Fruit fly (Drosophila melanogaster) S2 (cell line): ENCODE measurements around the gene tal-AA.

Experiments used
- CG8478 ChIP-seq: fragments of >200 bp; optimal IDR thresholded peaks from 2 replicates; lab custom pipeline; 2018
- CTCF ChIP-seq, 2 experiments: fragments of >200 bp; optimal IDR thresholded peaks; 2 replicates each; lab custom pipeline; 2018

tal-AA gene

DNA sequence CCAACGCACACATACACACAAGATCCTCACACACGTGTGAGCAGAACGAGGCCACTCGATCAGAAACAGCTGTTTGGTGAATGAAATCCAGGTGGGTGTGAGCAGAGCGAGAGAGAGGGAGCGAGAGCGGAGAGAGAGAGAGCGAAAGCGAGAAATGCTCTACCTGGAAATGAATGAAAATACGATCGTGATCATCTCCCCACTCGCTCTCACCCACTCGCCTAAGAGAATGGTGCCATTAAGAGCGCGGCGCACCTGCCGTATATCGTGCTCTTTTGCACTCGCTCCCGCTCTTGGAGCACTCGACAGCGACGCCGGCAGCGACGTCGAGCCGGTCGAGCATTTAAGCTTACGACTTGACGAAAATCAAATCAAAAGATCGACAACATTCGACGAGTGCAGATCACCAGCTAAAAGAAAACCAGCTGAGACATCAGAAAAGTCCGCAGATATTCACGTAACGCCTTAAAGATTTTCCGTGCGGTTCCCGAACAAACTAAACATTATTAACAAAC is at the start of gene tal-AA, which contains the start of the genes tal-1A, tal-2A and tal-3A:
Gene tal-AA (plus strand): TSS at position 374 of the 515 bp plus-strand sequence.
Gene tal-1A (plus strand): TSS at position 374 of the 515 bp plus-strand sequence.
Gene tal-2A (plus strand): TSS at position 374 of the 515 bp plus-strand sequence.
Gene tal-3A (plus strand): TSS at position 374 of the 515 bp plus-strand sequence.
- TF ChIP-seq CG8478 (lab: Kevin White, UChicago) (no peak), CTCF (optimal IDR thresholded peaks at IDR 0.05; lab: Kevin White, UChicago) (no peak)

DNA sequence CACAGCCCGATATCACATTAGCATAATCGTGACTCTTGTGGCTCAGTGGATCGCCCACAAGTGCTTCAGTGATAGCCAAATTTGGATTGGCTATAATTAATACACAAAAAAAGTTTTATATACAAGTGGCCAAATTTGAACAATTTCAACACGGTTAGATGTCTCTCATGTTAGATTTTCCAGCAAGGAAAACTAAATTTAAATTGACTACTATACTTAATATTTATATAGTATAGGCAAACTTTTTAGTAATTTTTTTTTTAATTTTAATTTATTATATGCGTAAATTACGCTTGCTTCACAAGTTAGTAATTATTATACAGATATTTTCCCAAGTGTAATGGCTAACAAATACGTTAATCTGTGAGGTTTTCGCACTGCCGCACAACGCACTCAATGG is 47.9 kb upstream of the tal-AA start:
- TF ChIP-seq CG8478 (lab: Kevin White, UChicago) = no peak
- no peak for TF ChIP-seq CTCF (optimal IDR thresholded peaks at IDR 0.05; lab: Kevin White, UChicago)

DNA sequence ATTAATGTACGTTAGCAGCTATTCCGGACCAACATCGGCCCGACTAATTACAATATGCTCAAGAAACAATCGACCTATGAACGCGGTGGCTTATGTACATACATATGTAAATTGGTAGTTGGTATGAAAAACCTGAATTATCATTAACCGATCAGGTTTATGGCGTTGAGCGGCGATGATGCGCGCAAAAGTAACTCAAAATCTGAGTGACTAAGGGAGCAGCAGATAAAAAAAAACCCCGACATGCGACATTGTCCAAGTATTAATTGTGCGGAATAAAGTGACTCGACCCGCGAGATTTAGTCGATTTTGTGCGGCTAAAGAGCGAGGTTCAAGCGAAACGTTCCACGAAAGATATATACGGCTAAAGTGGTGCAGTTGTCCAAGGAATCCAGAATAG is 47.5 kb upstream of the tal-AA start, which contains the start of gene CG9312:
Gene CG9312 (plus strand): TSS at position 301 of the 400 bp plus-strand sequence.
- TF ChIP-seq CG8478 (lab: Kevin White, UChicago) (no peak), CTCF (optimal IDR thresholded peaks at IDR 0.05; lab: Kevin White, UChicago) (no peak)

DNA sequence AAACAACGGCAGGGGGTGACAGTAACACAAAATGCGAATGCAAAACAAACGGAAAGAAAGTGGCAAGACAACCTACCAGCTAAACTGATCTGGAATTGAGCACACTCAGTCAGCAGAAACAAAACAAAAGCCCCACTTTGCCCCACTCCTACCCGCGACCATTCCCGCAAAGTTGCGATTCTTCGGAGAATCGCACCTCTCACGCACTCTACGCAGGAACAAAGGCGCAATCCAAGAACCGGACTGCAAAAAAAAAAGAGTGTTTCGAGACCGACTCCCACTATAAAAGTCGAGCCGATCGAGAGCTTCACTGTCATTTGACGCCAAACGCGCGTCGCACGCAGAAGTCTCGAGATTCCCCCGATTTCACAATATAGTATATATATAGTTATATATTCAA is 45.7 kb upstream of the tal-AA start, which contains the start of gene Cht5:
Gene Cht5 (plus strand): TSS at position 311 of the 400 bp plus-strand sequence.
- TF ChIP-seq CTCF (optimal IDR thresholded peaks at IDR 0.05; lab: Kevin White, UChicago) (no peak), CG8478 (lab: Kevin White, UChicago) (no peak)

DNA sequence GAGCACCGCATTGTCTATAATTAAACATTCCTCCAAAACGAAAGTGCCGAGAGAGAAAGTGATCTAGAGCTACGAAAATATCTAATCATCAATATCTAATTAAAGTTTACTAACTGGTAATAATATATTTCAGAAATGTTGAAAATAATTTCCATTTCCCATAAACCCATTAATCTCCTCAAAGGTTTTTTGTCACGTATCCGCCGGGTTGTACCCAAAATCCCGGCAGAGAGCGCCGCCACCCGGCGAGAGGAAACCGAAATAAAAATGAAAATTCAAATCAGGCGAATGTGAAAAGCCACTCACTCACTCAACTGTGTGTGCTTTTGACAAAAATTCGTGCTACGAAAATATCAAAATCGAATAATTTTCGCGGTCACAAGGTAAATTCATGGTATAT is 41.7 kb upstream of the tal-AA start, which contains the start of gene CG9297:
Gene CG9297 (plus strand): TSS at position 301 of the 400 bp plus-strand sequence.
- TF ChIP-seq CTCF (optimal IDR thresholded peaks at IDR 0.05; lab: Kevin White, UChicago) (no peak), CG8478 (lab: Kevin White, UChicago) (no peak)

DNA sequence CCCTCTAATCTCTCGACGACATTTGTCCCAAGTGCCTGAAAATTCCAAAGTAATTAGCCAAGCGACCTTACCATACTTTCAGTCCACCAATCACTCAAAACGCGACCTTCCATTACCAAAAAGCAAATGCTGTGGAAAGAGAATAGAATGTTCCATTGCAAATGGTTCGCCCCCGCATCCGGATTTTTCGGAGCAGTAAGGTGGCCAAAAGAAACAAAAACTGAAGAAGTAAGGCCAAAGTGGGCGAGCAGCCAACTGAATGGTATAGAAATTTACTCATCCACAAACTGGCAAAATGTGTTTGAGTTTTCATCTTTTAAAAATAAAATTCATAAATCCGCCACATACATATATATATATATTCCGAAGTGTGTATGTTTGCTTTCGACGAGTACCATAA is 39.6 kb upstream of the tal-AA start:
- TF ChIP-seq CG8478 (lab: Kevin White, UChicago) (no peak), CTCF (optimal IDR thresholded peaks at IDR 0.05; lab: Kevin White, UChicago) (no peak)

DNA sequence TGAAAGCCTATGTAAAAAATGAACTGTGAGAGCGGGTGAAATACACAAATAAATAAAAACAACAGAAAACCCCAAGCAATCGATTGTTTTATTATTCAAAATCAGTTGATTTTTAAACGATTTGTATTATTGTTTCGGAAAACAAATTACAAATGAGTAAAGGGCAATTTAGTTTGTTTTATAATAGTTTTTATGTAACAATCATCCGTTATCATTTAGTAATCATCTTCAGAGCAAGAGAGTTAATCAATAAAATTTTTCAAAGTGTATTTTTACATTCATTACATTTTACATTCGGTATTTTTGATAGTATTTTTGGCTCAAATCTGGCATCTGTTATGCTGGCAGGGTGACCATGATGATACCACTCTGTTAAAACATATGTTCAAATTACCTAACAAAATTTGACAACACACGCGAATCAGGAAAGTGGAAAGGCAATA is 33.6 kb upstream of the tal-AA start, which contains the start of the genes CG42375 and CG9288:
Gene CG42375 (plus strand): TSS at position 384 of the 443 bp plus-strand sequence.
Gene CG9288 (plus strand): TSS at position 384 of the 443 bp plus-strand sequence.
- TF ChIP-seq CG8478 (lab: Kevin White, UChicago) (no peak), CTCF (optimal IDR thresholded peaks at IDR 0.05; lab: Kevin White, UChicago) (no peak)

DNA sequence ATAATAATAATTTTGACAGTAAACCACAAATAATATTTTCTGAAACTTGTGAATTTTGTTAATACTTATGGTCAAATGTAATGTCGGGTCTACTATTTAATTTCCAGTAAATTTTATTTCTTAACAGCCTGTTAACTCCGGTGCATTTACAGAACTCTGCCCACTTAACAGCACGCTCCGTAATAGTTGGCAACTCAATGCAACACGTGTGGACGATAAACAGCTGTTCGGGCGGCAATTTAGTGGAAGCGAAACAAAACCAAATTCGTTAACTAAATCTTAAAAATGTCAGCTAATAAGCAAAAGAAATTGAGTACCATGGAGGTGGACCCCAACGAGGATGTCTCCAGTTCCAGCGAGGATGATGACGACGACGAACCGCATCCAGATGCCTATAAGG is 32.1 kb upstream of the tal-AA start, which contains the start of gene CG9286:
Gene CG9286 (plus strand): TSS at position 196 of the 400 bp plus-strand sequence.
- TF ChIP-seq CG8478 (lab: Kevin White, UChicago) (no peak), CTCF (optimal IDR thresholded peaks at IDR 0.05; lab: Kevin White, UChicago) (no peak)

DNA sequence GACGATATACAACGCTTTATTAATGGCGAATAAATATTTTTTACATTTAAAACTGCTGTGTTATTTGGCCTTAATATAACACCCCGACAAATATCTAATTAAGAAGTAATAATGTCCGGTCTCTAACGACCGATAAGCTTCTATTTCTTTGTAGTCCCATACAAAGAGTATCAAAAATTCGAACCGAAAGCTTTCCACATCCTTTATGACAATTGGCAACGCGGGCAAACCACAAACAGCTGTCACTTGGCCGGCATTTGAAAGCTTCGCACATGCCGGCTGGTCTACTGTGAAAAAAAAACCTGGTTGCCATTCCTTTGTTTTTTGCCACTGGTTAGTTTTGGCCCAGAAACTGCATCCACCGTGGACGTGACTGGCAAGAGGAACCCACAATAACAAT is 30.9 kb upstream of the tal-AA start, which contains the start of gene Dip-B:
Gene Dip-B (plus strand): TSS at position 254 of the 400 bp plus-strand sequence.
- TF ChIP-seq CTCF (optimal IDR thresholded peaks at IDR 0.05; lab: Kevin White, UChicago) = no peak
- TF ChIP-seq CG8478 (lab: Kevin White, UChicago) = no peak

DNA sequence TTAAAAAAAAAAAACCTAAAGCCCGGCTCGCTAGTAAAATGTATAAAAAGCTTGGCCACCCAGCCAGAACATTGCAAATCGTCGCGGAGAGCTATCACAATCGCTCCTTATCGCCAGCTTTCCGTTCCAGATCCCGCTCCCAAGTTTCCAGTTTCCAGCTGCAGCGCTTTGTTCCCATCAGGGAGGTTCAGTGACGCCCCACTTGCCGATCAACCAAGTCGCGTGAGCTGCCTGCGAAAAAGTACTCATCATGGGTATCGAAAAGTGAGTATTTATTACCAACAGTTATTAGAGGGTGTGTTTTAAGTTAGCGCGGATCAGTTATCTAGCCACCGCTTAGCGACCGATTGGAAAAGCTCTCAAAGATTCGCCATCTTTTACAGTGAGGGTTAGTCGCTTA is 30.3 kb upstream of the tal-AA start:
- TF ChIP-seq CG8478 (lab: Kevin White, UChicago) = no peak
- TF ChIP-seq CTCF (optimal IDR thresholded peaks at IDR 0.05; lab: Kevin White, UChicago) = no peak

DNA sequence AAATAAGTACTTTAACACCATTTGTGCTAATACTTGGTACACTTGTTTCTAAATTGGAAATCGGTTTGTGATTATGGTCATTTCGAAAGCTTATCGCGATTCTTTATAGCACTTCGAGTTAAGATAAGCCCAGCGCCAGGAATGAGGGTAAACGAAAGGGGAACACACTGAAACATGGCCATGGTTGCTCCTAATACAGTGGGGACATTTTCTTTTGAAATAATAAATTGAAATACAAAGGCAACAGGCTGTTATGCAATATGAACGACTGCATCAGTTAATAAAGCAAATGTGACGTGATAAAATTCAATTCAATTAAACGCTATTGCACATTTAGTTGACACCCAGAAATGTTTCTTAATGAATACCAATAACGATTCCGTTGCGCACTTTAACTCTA is 29.5 kb upstream of the tal-AA start:
- TF ChIP-seq CTCF (optimal IDR thresholded peaks at IDR 0.05; lab: Kevin White, UChicago) (no peak), CG8478 (lab: Kevin White, UChicago) (no peak)

DNA sequence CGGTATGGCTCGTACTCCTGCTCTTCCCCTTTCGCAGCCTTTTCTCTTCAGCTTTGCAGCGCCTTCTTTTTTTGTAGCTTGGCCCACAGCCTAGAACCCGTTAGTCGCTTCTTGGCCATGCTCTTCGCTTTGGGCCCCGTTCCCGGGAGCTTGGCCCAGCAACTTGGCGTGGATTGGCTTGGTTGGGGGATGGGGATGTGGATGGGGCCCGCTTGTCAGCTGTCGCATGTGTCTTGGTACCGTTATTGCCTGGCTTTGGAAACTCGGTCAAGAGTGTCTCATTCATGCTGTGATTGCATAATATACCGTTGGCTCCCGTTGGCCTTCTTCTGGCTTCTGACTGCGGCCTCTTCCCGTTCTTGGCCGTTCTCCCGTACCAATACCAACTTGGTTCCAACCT is 27.0 kb upstream of the tal-AA start:
- TF ChIP-seq CG8478 (lab: Kevin White, UChicago) = no peak
- no peak for TF ChIP-seq CTCF (optimal IDR thresholded peaks at IDR 0.05; lab: Kevin White, UChicago)

DNA sequence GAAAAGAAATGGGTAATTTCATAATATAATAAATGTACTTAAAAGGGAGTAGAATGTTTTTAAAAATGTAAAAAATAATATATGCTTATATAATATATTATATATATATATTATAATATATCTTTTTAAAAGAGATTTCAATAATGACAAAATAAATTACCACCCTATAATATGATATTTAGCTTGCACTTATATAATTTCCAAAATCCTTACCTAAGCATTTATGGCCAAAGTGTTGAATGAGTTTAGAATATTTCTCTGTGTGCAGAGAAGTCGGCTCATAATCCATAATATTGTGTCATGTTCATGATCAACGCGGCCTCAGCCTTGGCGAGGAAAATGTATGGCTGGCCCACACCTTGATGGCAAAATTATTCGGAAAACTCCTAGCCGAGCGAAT is 24.7 kb upstream of the tal-AA start:
- no peak for TF ChIP-seq CG8478 (lab: Kevin White, UChicago)
- no peak for TF ChIP-seq CTCF (optimal IDR thresholded peaks at IDR 0.05; lab: Kevin White, UChicago)

DNA sequence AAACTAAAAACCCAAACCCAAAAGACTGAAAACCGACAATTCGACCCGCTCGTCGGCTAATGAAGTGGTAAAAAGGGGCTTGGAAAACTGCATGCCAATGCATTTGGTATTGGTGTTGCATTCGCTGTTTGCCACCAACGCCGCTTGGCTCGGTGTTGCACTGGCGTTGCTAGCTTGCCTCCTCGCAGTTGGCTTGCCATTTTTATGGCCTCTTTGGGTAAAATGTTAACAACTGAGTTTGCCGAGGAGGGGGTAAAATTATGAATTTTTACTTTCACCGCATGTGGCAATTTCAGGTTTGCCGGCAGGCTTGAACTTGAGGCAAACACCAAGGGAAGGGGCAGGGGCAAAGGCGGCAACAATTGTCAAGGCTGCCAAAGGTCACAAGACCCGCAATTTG is 24.2 kb upstream of the tal-AA start:
- TF ChIP-seq CTCF (optimal IDR thresholded peaks at IDR 0.05; lab: Kevin White, UChicago) (no peak), CG8478 (lab: Kevin White, UChicago) (no peak)

DNA sequence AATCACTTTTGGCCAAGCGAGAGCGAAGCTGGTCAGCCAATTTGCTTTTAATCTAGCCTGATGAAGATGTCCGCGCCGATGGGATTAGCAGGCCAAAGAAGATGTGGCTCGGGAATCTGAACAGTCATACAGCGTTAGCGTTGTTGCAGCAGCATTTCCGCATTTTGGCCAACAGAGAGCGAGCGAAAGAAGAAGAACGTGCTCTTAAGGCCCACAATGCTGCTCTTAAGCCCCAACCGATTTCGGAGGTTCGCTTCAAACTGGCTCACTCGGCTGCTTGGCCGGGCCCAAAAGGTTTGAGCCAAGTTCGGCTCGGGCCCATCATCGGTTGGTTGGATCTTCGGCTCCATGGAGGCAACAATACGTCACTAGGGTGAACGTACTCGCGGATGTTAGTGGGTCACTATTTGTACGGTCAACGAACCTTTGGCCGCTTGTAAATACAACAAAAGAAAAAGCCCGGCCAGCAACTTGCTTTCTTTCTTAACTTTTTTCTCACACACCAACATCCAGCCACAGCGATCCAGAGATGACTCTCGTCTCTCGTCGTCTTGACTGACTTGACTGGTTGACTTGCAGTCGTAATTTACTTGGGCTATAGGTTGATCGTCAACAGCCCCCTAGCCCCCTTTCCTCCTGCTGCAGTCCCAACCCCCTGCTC is 23.2 kb upstream of the tal-AA start:
- TF ChIP-seq CTCF (optimal IDR thresholded peaks at IDR 0.05; lab: Kevin White, UChicago) = no peak
- no peak for TF ChIP-seq CG8478 (lab: Kevin White, UChicago)
